Worm (Caenorhabditis elegans): ENCODE data around the gene zip-3.

Gene zip-3

DNA sequence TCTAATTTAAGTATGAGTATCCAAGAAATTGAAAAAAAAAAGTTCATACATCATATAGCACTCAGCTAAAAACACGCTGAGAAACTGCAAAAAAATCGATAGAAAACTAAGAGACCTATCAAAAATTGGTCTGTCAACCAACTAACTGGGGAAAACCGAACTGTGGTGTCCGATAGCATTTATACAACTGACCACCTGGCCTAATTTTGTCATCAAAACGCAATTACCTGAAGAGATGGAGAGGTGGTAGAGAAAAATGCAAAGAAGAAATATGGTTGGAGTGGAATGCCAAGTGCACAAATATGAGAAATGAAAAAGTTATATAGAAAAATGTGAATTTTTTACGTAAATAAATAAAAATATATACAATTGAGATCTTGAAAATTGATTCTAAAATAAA, 16.3 kb upstream of the zip-3 start, which contains the start of gene Y39G8B.1:
Gene Y39G8B.1, minus strand, starts transcription at position 299 of the 400 bp plus-strand sequence.
- TF ChIP-seq mep-1 (tag; optimal IDR thresholded peaks at IDR 0.05) (no peak), nhr-28 (tag; optimal IDR thresholded peaks at IDR 0.05) (no peak), nhr-237 (tag; optimal IDR thresholded peaks at IDR 0.05) (no peak), nhr-76 (tag; optimal IDR thresholded peaks at IDR 0.05) (no peak), ceh-39 (tag; optimal IDR thresholded peaks at IDR 0.05) (peak; percentile 10), pha-4 (tag; optimal IDR thresholded peaks at IDR 0.05) (no peak), nhr-2 (tag; optimal IDR thresholded peaks at IDR 0.05) (peak; percentile 35), M03D4.4 (tag; optimal IDR thresholded peaks at IDR 0.05) (no peak), elt-1 (tag; optimal IDR thresholded peaks at IDR 0.05; ENCODE audit: borderline replicate concordance, insufficient read depth) (no peak), cnd-1 (tag; optimal IDR thresholded peaks at IDR 0.05) (no peak), ces-1 (GFP tag; optimal IDR thresholded peaks at IDR 0.05) (peak; percentile 46), ztf-11 (tag; optimal IDR thresholded peaks at IDR 0.05) (no peak), elt-3 (tag; optimal IDR thresholded peaks at IDR 0.05) (no peak)

DNA sequence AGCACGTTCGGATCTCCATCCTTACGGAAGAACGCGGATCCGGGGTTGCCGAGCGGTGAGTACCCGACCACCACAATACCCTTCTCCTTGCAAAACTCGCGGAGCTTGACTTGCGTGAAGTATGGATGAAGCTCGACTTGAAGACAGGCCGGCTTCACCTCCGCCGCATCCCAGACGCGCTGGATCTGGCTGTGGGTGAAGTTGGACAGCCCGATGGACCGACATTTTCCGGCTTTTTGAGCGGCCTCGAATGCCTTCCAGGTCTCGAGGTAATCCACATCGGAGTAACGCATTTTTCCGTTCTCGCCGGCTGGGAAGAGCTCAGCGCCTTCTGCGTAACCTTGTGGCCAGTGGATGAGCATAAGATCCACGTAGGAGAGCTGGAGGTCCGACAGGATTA, 14.9 kb upstream of the zip-3 start:
- TF ChIP-seq pha-4 (tag; optimal IDR thresholded peaks at IDR 0.05) = no peak
- TF ChIP-seq mep-1 (tag; optimal IDR thresholded peaks at IDR 0.05) = no peak
- no peak for TF ChIP-seq mab-5 (tag; optimal IDR thresholded peaks at IDR 0.05)
- no peak for TF ChIP-seq unc-120 (tag; optimal IDR thresholded peaks at IDR 0.05; ENCODE audit: poor library complexity, severe bottlenecking)
- no peak for TF ChIP-seq ceh-43 (GFP tag; optimal IDR thresholded peaks at IDR 0.05)
- TF ChIP-seq ham-2 (GFP tag; optimal IDR thresholded peaks at IDR 0.05) = no peak
- TF ChIP-seq M03D4.4 (tag; optimal IDR thresholded peaks at IDR 0.05) = no peak
- no peak for TF ChIP-seq nhr-2 (tag; optimal IDR thresholded peaks at IDR 0.05)
- TF ChIP-seq sptf-1 (tag; optimal IDR thresholded peaks at IDR 0.05) = no peak
- no peak for TF ChIP-seq nhr-28 (tag; optimal IDR thresholded peaks at IDR 0.05)
- no peak for TF ChIP-seq ceh-39 (tag; optimal IDR thresholded peaks at IDR 0.05)
- TF ChIP-seq drap-1 (GFP tag; optimal IDR thresholded peaks at IDR 0.05) = no peak
- no peak for TF ChIP-seq blmp-1 (tag; optimal IDR thresholded peaks at IDR 0.05)
- no peak for TF ChIP-seq tbx-8 (GFP tag; optimal IDR thresholded peaks at IDR 0.05)
- TF ChIP-seq unc-62 (GFP tag; optimal IDR thresholded peaks at IDR 0.05) = no peak
- no peak for TF ChIP-seq ztf-11 (tag; optimal IDR thresholded peaks at IDR 0.05)
- TF ChIP-seq bed-3 (GFP tag; optimal IDR thresholded peaks at IDR 0.05) = no peak
- TF ChIP-seq mls-2 (tag; optimal IDR thresholded peaks at IDR 0.05) = no peak
- no peak for TF ChIP-seq sem-2 (GFP tag; optimal IDR thresholded peaks at IDR 0.05)

DNA sequence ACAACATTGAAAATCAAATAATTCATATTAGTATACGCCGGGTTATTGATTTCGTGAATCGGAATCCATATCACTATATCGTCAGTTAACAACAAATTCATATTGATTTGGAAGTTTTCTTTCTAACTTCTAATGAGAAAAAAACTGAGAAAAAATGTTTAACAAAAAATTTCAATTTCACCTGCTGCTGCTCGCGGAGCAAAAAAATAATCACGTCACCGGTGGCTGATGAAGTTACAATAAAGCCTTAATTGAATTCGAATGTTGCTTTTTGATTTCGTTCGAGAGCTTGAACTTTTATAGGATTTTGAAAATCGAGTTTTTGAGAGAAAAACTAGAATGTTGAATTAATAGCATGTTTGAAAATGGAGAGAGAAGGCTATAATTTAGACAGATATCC, 11.7 kb upstream of the zip-3 start, which contains the start of gene sre-43:
Gene sre-43, minus strand, starts transcription at position 101 of the 400 bp plus-strand sequence.
- TF ChIP-seq M03D4.4 (tag; optimal IDR thresholded peaks at IDR 0.05) (no peak), ceh-83 (GFP tag; optimal IDR thresholded peaks at IDR 0.05) (no peak), ceh-43 (GFP tag; optimal IDR thresholded peaks at IDR 0.05) (no peak), zip-8 (tag; optimal IDR thresholded peaks at IDR 0.05) (no peak), cnd-1 (tag; optimal IDR thresholded peaks at IDR 0.05) (no peak), lin-13 (tag; optimal IDR thresholded peaks at IDR 0.05) (no peak), mls-2 (tag; optimal IDR thresholded peaks at IDR 0.05) (no peak), tbx-8 (GFP tag; optimal IDR thresholded peaks at IDR 0.05) (no peak), elt-1 (tag; optimal IDR thresholded peaks at IDR 0.05; ENCODE audit: borderline replicate concordance, insufficient read depth) (no peak), elt-3 (tag; optimal IDR thresholded peaks at IDR 0.05) (no peak), mab-5 (tag; optimal IDR thresholded peaks at IDR 0.05) (no peak), unc-62 (GFP tag; optimal IDR thresholded peaks at IDR 0.05) (no peak), blmp-1 (tag; optimal IDR thresholded peaks at IDR 0.05) (no peak), bed-3 (GFP tag; optimal IDR thresholded peaks at IDR 0.05) (no peak), ces-1 (GFP tag; optimal IDR thresholded peaks at IDR 0.05) (no peak), sem-2 (GFP tag; optimal IDR thresholded peaks at IDR 0.05) (no peak), nhr-237 (tag; optimal IDR thresholded peaks at IDR 0.05) (no peak), unc-120 (tag; optimal IDR thresholded peaks at IDR 0.05; ENCODE audit: poor library complexity, severe bottlenecking) (no peak), ham-2 (GFP tag; optimal IDR thresholded peaks at IDR 0.05) (no peak), pha-4 (tag; optimal IDR thresholded peaks at IDR 0.05) (no peak)

DNA sequence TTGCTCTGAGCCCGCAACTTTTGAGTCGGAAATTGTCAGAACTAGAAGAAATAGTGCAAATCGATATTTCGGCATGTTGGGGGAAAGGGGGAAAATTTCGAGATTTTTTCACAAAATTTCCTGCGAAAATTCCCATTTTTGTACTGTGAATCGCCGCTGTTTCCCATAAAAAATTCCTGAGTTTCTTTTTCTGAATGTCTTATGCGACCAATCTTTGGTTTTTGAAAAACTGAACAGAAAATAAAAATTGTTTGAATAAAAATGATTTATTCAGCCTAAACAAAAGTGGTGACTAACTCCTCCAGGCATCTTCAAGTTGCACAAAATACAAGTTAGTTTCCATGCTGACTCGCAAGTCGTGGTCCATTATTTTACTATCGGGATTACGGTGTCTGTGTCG, 9.0 kb upstream of the zip-3 start, which contains the start of gene W07G1.7:
Gene W07G1.7, minus strand, starts transcription at position 101 of the 400 bp plus-strand sequence.
- no peak for TF ChIP-seq M03D4.4 (tag; optimal IDR thresholded peaks at IDR 0.05)
- TF ChIP-seq mab-5 (tag; optimal IDR thresholded peaks at IDR 0.05) = no peak
- no peak for TF ChIP-seq cnd-1 (tag; optimal IDR thresholded peaks at IDR 0.05)

DNA sequence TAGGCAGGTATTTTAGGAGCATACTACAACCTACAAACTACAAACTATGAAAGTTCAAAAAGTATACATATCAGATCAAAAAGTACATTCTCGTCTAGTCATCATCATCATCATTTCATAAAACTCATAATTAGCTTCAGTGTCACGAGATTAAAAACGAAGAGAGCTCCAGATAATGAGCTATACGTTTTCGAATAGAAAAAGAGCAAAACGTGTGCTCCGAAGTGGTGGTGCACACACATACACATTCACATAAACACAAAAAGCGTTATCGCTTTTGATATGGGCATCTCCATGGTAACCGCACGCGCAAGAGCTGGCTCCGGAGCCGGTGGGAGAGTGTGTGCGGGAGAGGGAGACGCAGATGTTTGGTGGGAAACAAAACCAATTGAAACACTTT, 7.1 kb upstream of the zip-3 start:
- TF ChIP-seq nhr-28 (tag; optimal IDR thresholded peaks at IDR 0.05) = no peak
- TF ChIP-seq ceh-43 (GFP tag; optimal IDR thresholded peaks at IDR 0.05) = no peak
- no peak for TF ChIP-seq cnd-1 (tag; optimal IDR thresholded peaks at IDR 0.05)
- TF ChIP-seq drap-1 (GFP tag; optimal IDR thresholded peaks at IDR 0.05) = no peak
- TF ChIP-seq nhr-2 (tag; optimal IDR thresholded peaks at IDR 0.05) = no peak
- TF ChIP-seq lin-32 (GFP tag; optimal IDR thresholded peaks at IDR 0.05) = no peak
- TF ChIP-seq flh-1 (GFP tag; optimal IDR thresholded peaks at IDR 0.05) = no peak
- no peak for TF ChIP-seq nhr-76 (tag; optimal IDR thresholded peaks at IDR 0.05)
- no peak for TF ChIP-seq ztf-11 (tag; optimal IDR thresholded peaks at IDR 0.05)
- no peak for TF ChIP-seq nhr-237 (tag; optimal IDR thresholded peaks at IDR 0.05)
- no peak for TF ChIP-seq mep-1 (tag; optimal IDR thresholded peaks at IDR 0.05)
